Worm (Caenorhabditis elegans) whole organism, midembryonic: ENCODE measurements around the gene str-9.

Experiments
- flt-1 ChIP-seq: fragments of 200-800 bp; sonication (Bioruptor generic); IDR thresholded peaks from 2 replicates; pipeline ENCODE4 v1.3.6; 2022; ENCODE audit warnings: missing genetic modification characterization, missing compliant biosample characterization
- ztf-29 ChIP-seq: fragments of 200-800 bp; sonication (Bioruptor generic); IDR thresholded peaks from 2 replicates; pipeline ENCODE4 v1.3.6; 2022; ENCODE audit warnings: missing genetic modification reagents, missing genetic modification characterization, missing compliant biosample characterization

DNA sequence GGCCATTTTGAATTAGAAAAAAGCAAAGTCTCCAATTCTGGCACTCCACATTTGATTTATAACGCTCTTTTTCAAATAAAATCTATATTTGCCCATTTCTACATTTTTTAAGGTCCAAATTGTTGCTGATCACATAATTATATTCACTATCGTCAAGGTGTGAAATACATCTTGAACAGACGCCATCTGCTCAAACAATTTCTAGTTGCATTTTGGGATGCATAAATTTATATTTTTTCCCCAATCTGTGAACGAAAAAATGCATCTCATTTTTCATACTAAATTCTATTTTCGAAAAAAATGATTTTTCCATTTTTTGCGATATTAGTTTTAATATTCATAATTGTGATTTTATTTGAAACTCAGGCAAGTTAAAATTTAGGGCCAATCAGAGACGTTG lies 34.7 kb downstream of the str-9 start, which contains the start of gene T26E4.7:
- TF ChIP-seq flt-1 (GFP tag; lab: Robert Waterston, UW) (no peak), ztf-29 (GFP tag; lab: Robert Waterston, UW) (no peak)
